Fruit fly (Drosophila melanogaster): ENCODE data around the gene CG15347.

- TF ChIP-seq psq (optimal IDR thresholded peaks at IDR 0.05) = no peak
- no peak for TF ChIP-seq Myc (optimal IDR thresholded peaks at IDR 0.05)
- no peak for TF ChIP-seq Sin3A (optimal IDR thresholded peaks at IDR 0.05)
- no peak for TF ChIP-seq insv (optimal IDR thresholded peaks at IDR 0.05)
- TF ChIP-seq h (optimal IDR thresholded peaks at IDR 0.05) = no peak
Observed at dm6 chrX:8444883-8445572, 15.7 kb downstream of the CG15347 start.
